Worm (Caenorhabditis elegans) whole organism, midembryonic: Measurements from ENCODE around the gene Y51A2B.6.
"Not testable (repeated sequence)": the region's sequence is repeated elsewhere in the genome, so short reads cannot be mapped to it uniquely, and the experiment has no call there.

ENCODE experiments used
- T22C8.4 ChIP-seq: fragments of 200-800 bp; sonication (Bioruptor generic); IDR thresholded peaks from 2 replicates; pipeline ENCODE4 v1.3.6; 2022; ENCODE audit warnings: missing genetic modification characterization, missing compliant biosample characterization
- cog-1 ChIP-seq: sonication (generic microtip); optimal IDR thresholded peaks from 2 replicates; lab custom pipeline; 2016; ENCODE audit warnings: missing genetic modification characterization, missing compliant biosample characterization
- flt-1 ChIP-seq: fragments of 200-800 bp; sonication (Bioruptor generic); IDR thresholded peaks from 2 replicates; pipeline ENCODE4 v1.3.6; 2022; ENCODE audit warnings: missing genetic modification characterization, missing compliant biosample characterization
- klf-2 ChIP-seq: fragments of 200-800 bp; sonication (Bioruptor generic); conservative IDR thresholded peaks from 2 replicates; pipeline ENCODE4 v1.3.6; 2022; ENCODE audit warnings: missing genetic modification reagents, missing genetic modification characterization, missing compliant biosample characterization
- tab-1 ChIP-seq: fragments of 200-800 bp; sonication (Bioruptor generic); IDR thresholded peaks from 2 replicates; pipeline ENCODE4 v1.3.6; 2022; ENCODE audit warnings: missing genetic modification characterization, missing compliant biosample characterization
- ztf-23 ChIP-seq: fragments of 200-800 bp; sonication (Bioruptor generic); IDR thresholded peaks from 2 replicates; pipeline ENCODE4 v1.3.6; 2022; ENCODE audit warnings: missing genetic modification reagents, missing genetic modification characterization, missing compliant biosample characterization
- ztf-29 ChIP-seq: fragments of 200-800 bp; sonication (Bioruptor generic); IDR thresholded peaks from 2 replicates; pipeline ENCODE4 v1.3.6; 2022; ENCODE audit warnings: missing genetic modification reagents, missing genetic modification characterization, missing compliant biosample characterization

DNA sequence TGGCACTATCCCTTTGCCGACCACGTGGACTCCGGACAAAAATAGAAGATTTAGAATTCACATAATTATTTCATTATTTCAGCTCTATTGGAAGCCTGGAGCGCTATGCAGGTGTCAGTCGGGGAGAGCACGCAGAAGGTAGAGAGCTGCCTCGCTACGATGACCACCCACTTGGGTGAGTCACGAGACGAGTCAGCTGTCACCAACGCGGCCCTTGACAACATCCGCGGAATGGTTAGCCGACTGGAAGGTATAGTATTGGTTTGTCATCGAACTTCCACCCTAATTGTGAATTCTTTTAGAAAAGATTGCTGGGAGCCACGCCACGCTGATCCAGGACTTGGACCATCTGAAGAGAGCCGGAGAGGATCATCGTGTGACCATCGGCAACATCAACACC is 45.4 kb upstream of the Y51A2B.6 start, which contains the start of gene ZK262.9:
- TF ChIP-seq T22C8.4 (GFP tag; lab: Robert Waterston, UW); flt-1; ztf-23 (GFP tag; lab: Robert Waterston, UW); tab-1 (GFP tag; lab: Robert Waterston, UW); klf-2 (GFP tag; lab: Robert Waterston, UW); cog-1 (tag; lab: Kevin White, UChicago); ztf-29 (GFP tag; lab: Robert Waterston, UW): not testable (repeated sequence)
